Fruit fly (Drosophila melanogaster): ENCODE measurements around the gene Deaf1.

Gene Deaf1

DNA sequence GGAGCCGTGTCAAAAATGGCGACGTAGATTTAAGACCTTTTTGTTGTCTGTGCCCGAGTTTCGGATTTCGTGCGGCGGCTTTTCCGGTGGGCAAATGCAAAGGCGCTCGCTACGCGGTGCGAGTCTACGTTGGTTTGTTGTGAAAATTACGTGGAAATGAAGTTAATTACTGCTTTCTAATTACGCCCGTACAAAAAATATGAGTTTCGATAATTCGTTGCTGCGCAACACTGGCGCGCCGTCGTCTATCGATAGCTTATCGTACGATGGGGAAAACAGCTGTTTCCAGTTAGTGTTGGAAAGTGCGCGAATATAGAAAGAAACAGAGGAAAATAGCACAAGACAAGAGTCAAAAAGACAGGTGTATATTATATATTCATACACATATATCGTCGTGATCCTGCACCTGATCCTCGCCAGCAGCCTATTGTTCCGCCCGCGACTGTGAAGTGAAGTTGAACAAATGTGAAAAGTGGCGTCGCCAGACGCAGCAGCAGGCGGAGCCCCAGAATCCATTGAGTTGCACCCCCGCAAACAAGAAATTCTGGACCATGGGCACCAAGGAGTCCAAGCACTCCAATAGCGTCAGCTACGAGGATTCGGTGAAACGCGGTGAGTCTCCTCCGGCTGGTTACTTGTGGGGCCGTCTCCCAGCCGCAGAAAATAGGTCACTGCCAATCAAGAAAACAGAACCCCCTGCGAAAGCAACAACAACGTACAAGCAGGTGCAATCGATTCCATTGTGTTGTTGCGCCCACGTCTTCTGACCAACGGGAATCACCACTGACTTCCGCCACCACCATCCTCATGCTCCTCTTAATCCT is 53.1 kb downstream of the Deaf1 start, which contains the start of the genes Rab8 and Usp32 (continued):
- TF ChIP-seq sens-2 (GFP tag; IDR thresholded peaks at IDR 0.05) (no peak), prd (optimal IDR thresholded peaks at IDR 0.05) (no peak), prd (GFP tag; IDR thresholded peaks at IDR 0.05) (0 out of 3 replicates have a peak, but pooled peaks have one; percentile 26), ERR (GFP tag; optimal IDR thresholded peaks at IDR 0.05) (peak; percentile 60), btn (GFP tag; optimal IDR thresholded peaks at IDR 0.05) (peak; percentile 40), CG16863 (GFP tag; optimal IDR thresholded peaks at IDR 0.05) (peak; percentile 65), dysf (GFP tag; IDR thresholded peaks at IDR 0.05) (no peak), CG11723 (GFP tag; optimal IDR thresholded peaks at IDR 0.05) (peak; percentile 33), CG8089 (GFP tag; optimal IDR thresholded peaks at IDR 0.05) (no peak), D19B (GFP tag; optimal IDR thresholded peaks at IDR 0.05) (no peak), CG17802 (tag; optimal IDR thresholded peaks at IDR 0.05) (no peak), tup (GFP tag; optimal IDR thresholded peaks at IDR 0.05) (peak; percentile 38), Hand (GFP tag; optimal IDR thresholded peaks at IDR 0.05) (peak; percentile 27), nom (GFP tag; optimal IDR thresholded peaks at IDR 0.05) (peak; percentile 46), pan (optimal IDR thresholded peaks at IDR 0.05) (no peak), pan (GFP tag; optimal IDR thresholded peaks at IDR 0.05 in 1 of 2, IDR thresholded peaks at IDR 0.05 in 1 of 2) (peak in 1 of 2 experiments; percentile 47), pita (GFP tag; optimal IDR thresholded peaks at IDR 0.05) (no peak), Atf3 (GFP tag; optimal IDR thresholded peaks at IDR 0.05) (peak; percentile 25), CG2199 (GFP tag; IDR thresholded peaks at IDR 0.05) (peak; percentile 82; the same call in 2 of the 3 replicates), CG12391 (tag; optimal IDR thresholded peaks at IDR 0.05) (peak; percentile 54), Ptx1 (GFP tag; IDR thresholded peaks at IDR 0.05) (no peak; the same call in 1 of the 2 replicates), cato (GFP tag; optimal IDR thresholded peaks at IDR 0.05; ENCODE audit: borderline replicate concordance) (no peak), Ssrp (tag; optimal IDR thresholded peaks at IDR 0.05) (no peak), so (GFP tag; IDR thresholded peaks at IDR 0.05) (no peak), Hmx (GFP tag; optimal IDR thresholded peaks at IDR 0.05) (no peak), dmrt11E (tag; optimal IDR thresholded peaks at IDR 0.05) (peak; percentile 32), sd (tag; optimal IDR thresholded peaks at IDR 0.05) (peak; percentile 20), CG11456 (GFP tag; IDR thresholded peaks at IDR 0.05) (peak; percentile 78), CG10267 (tag; optimal IDR thresholded peaks at IDR 0.05) (peak; percentile 100), gsb-n (tag; optimal IDR thresholded peaks at IDR 0.05) (peak; percentile 23), disco-r (GFP tag; optimal IDR thresholded peaks at IDR 0.05) (peak; percentile 39), CG4730 (GFP tag; IDR thresholded peaks at IDR 0.05) (no peak), esg (GFP tag; conservative IDR thresholded peaks at IDR 0.05) (no peak), CG4424 (GFP tag; optimal IDR thresholded peaks at IDR 0.05) (peak; percentile 51), PHDP (tag; optimal IDR thresholded peaks at IDR 0.05) (peak; percentile 58), CG12744 (GFP tag; optimal IDR thresholded peaks at IDR 0.05) (peak; percentile 55), CG8290 (GFP tag; optimal IDR thresholded peaks at IDR 0.05) (peak; percentile 21), CG8290 (tag; optimal IDR thresholded peaks at IDR 0.05) (no peak), pnt (GFP tag; optimal IDR thresholded peaks at IDR 0.05) (no peak), ATbp (GFP tag; optimal IDR thresholded peaks at IDR 0.05) (peak; percentile 20), p53 (GFP tag; optimal IDR thresholded peaks at IDR 0.05) (peak; percentile 64), Chrac-16 (GFP tag; optimal IDR thresholded peaks at IDR 0.05) (peak; percentile 33), CG12769 (tag; optimal IDR thresholded peaks at IDR 0.05) (peak; percentile 56), CG6813 (GFP tag; optimal IDR thresholded peaks at IDR 0.05) (no peak), Neu2 (GFP tag; optimal IDR thresholded peaks at IDR 0.05; ENCODE audit: borderline replicate concordance) (no peak), Vsx1 (GFP tag; optimal IDR thresholded peaks at IDR 0.05) (peak; percentile 77), hkb (optimal IDR thresholded peaks at IDR 0.05) (no peak), hkb (GFP tag; IDR thresholded peaks at IDR 0.05) (no peak), CG13624 (GFP tag; optimal IDR thresholded peaks at IDR 0.05) (peak; percentile 90), cg (GFP tag; optimal IDR thresholded peaks at IDR 0.05) (peak; percentile 61)

Data from whole organism, embryonic.